Fruit fly (Drosophila melanogaster): ENCODE data around the gene Gmd.

The Gmd gene

dm6 chr2L:5010784-5011260 is 34.0 kb upstream of the Gmd start, which contains the start of the genes CG31917, Tfb5 and SelT (continued):
- TF ChIP-seq CG16813 (GFP tag; IDR thresholded peaks at IDR 0.05; ENCODE audit: partially characterized antibody) (peak; percentile 81), gcm (GFP tag; optimal IDR thresholded peaks at IDR 0.05) (peak; percentile 61), CG11504 (tag; optimal IDR thresholded peaks at IDR 0.05) (peak; percentile 65), NC2α (GFP tag; optimal IDR thresholded peaks at IDR 0.05) (no peak), CG6254 (GFP tag; optimal IDR thresholded peaks at IDR 0.05) (no peak), Bgb (GFP tag; IDR thresholded peaks at IDR 0.05; ENCODE audit: partially characterized antibody) (peak; percentile 75), ewg (GFP tag; optimal IDR thresholded peaks at IDR 0.05) (peak; percentile 36), CG14050 (GFP tag; IDR thresholded peaks at IDR 0.05) (no peak), CG11560 (tag; IDR thresholded peaks at IDR 0.05) (no peak), croc (GFP tag; conservative IDR thresholded peaks at IDR 0.05) (no peak), kay (GFP tag; optimal IDR thresholded peaks at IDR 0.05) (peak; percentile 13), abd-A (tag; optimal IDR thresholded peaks at IDR 0.05) (no peak), Camta (GFP tag; optimal IDR thresholded peaks at IDR 0.05) (no peak), salm (tag; optimal IDR thresholded peaks at IDR 0.05) (peak; percentile 10), CG4424 (GFP tag; optimal IDR thresholded peaks at IDR 0.05) (peak; percentile 52), Jarid2 (GFP tag; optimal IDR thresholded peaks at IDR 0.05) (no peak), CG2116 (GFP tag; optimal IDR thresholded peaks at IDR 0.05) (peak; percentile 56), CG7839 (tag; optimal IDR thresholded peaks at IDR 0.05) (peak; percentile 59), Dfd (GFP tag; optimal IDR thresholded peaks at IDR 0.05) (no peak), CG15011 (GFP tag; optimal IDR thresholded peaks at IDR 0.05) (no peak), Myb (GFP tag; optimal IDR thresholded peaks at IDR 0.05) (peak; percentile 14), Rfx (GFP tag; IDR thresholded peaks at IDR 0.05) (peak; percentile 80), CHES-1-like (GFP tag; optimal IDR thresholded peaks at IDR 0.05) (peak; percentile 71), CG6683 (GFP tag; optimal IDR thresholded peaks at IDR 0.05) (no peak), crol (GFP tag; IDR thresholded peaks at IDR 0.05) (no peak), CG34376 (GFP tag; optimal IDR thresholded peaks at IDR 0.05) (peak; percentile 3), CG2199 (GFP tag; IDR thresholded peaks at IDR 0.05) (no peak), CG30020 (tag; optimal IDR thresholded peaks at IDR 0.05) (no peak), ab (GFP tag; optimal IDR thresholded peaks at IDR 0.05) (no peak), CG17829 (tag; optimal IDR thresholded peaks at IDR 0.05) (peak; percentile 63), inv (GFP tag; IDR thresholded peaks at IDR 0.05; ENCODE audit: partially characterized antibody) (peak; percentile 71), CG2202 (tag; optimal IDR thresholded peaks at IDR 0.05) (no peak), Rx (GFP tag; IDR thresholded peaks at IDR 0.05) (no peak), CG9437 (GFP tag; optimal IDR thresholded peaks at IDR 0.05) (no peak), Mrtf (GFP tag; IDR thresholded peaks at IDR 0.05) (no peak), ATbp (GFP tag; optimal IDR thresholded peaks at IDR 0.05) (no peak), CG16815 (GFP tag; optimal IDR thresholded peaks at IDR 0.05) (no peak), CG10274 (GFP tag; optimal IDR thresholded peaks at IDR 0.05) (no peak), Stat92E (GFP tag; optimal IDR thresholded peaks at IDR 0.05) (peak in 1 of 3 experiments; percentile 59), Poxn (GFP tag; IDR thresholded peaks at IDR 0.05) (no peak), CG8281 (tag; optimal IDR thresholded peaks at IDR 0.05) (no peak), C15 (GFP tag; IDR thresholded peaks at IDR 0.05) (no peak), pum (GFP tag; optimal IDR thresholded peaks at IDR 0.05) (peak; percentile 15), CG9609 (GFP tag; optimal IDR thresholded peaks at IDR 0.05) (peak; percentile 50), sob (GFP tag; IDR thresholded peaks at IDR 0.05) (peak; percentile 32; the same call in 1 of the 2 replicates), CG1233 (GFP tag; optimal IDR thresholded peaks at IDR 0.05) (peak; percentile 46), Gug (GFP tag; IDR thresholded peaks at IDR 0.05) (no peak), CG18599 (GFP tag; optimal IDR thresholded peaks at IDR 0.05) (peak; percentile 43), fd64A (GFP tag; optimal IDR thresholded peaks at IDR 0.05) (no peak), grau (tag; optimal IDR thresholded peaks at IDR 0.05) (peak; percentile 69)

Measured in whole organism, embryonic.